Worm (Caenorhabditis elegans): Measurements from ENCODE around the gene clec-226.

- peak; percentile 3 for TF ChIP-seq nhr-12 (tag; optimal IDR thresholded peaks at IDR 0.05)
- TF ChIP-seq skn-1 (tag; optimal IDR thresholded peaks at IDR 0.05): no peak
- no peak for TF ChIP-seq snpc-4 (tag; optimal IDR thresholded peaks at IDR 0.05)
- no peak for TF ChIP-seq mab-5 (tag; optimal IDR thresholded peaks at IDR 0.05)
- no peak for TF ChIP-seq peb-1 (tag; optimal IDR thresholded peaks at IDR 0.05)
- TF ChIP-seq egl-27 (tag; optimal IDR thresholded peaks at IDR 0.05): no peak
- no peak for TF ChIP-seq ama-1 (optimal IDR thresholded peaks at IDR 0.05)
- no peak for TF ChIP-seq F13H6.1 (tag; optimal IDR thresholded peaks at IDR 0.05)
- no peak for TF ChIP-seq unc-62 (GFP tag; optimal IDR thresholded peaks at IDR 0.05)
- TF ChIP-seq zag-1 (tag; optimal IDR thresholded peaks at IDR 0.05): no peak
These were observed 9.9 kb upstream of the clec-226 start, which contains the start of gene srw-145 for ce11 chrV:13936850-13937249.
